Fruit fly (Drosophila melanogaster): Measurements from ENCODE around the gene CG3213.

dm6 chr2L:3482712-3483111, 36.7 kb downstream of the CG3213 start:
- TF ChIP-seq dmrt93B (GFP tag; optimal IDR thresholded peaks at IDR 0.05) = no peak
- TF ChIP-seq lola (GFP tag; optimal IDR thresholded peaks at IDR 0.05) = no peak
- no peak for TF ChIP-seq h (GFP tag; optimal IDR thresholded peaks at IDR 0.05)
- TF ChIP-seq Hnf4 (GFP tag; optimal IDR thresholded peaks at IDR 0.05) = no peak
- no peak for TF ChIP-seq Hr78 (GFP tag; optimal IDR thresholded peaks at IDR 0.05)

All from whole organism, wandering third instar larva.